Worm (Caenorhabditis elegans) whole organism, L1 larva: Measurements from ENCODE around the gene rskd-1.

ENCODE experiments used
- aly-2 ChIP-seq: fragments of 150-350 bp; optimal IDR thresholded peaks from 2 replicates; lab custom pipeline; 2014; ENCODE audit warnings: missing biosample characterization, missing genetic modification characterization
- ama-1 ChIP-seq: fragments of 150-350 bp; optimal IDR thresholded peaks from 2 replicates; lab custom pipeline; 2014
- mef-2 ChIP-seq: fragments of 150-350 bp; optimal IDR thresholded peaks from 2 replicates; lab custom pipeline; 2014; ENCODE audit warnings: missing biosample characterization, missing genetic modification characterization
- nhr-47 ChIP-seq: sonication (generic microtip); optimal IDR thresholded peaks from 2 replicates; lab custom pipeline; 2016; ENCODE audit warnings: mild to moderate bottlenecking, missing genetic modification characterization, moderate library complexity, missing compliant biosample characterization
- nhr-90 ChIP-seq: sonication (generic microtip); optimal IDR thresholded peaks from 2 replicates; lab custom pipeline; 2016; ENCODE audit warnings: mild to moderate bottlenecking, missing genetic modification characterization, missing compliant biosample characterization; ENCODE audit not compliant: poor library complexity
- tlp-1 ChIP-seq: fragments of 150-350 bp; optimal IDR thresholded peaks from 2 replicates; lab custom pipeline; 2014; ENCODE audit warnings: missing biosample characterization, missing genetic modification characterization

DNA sequence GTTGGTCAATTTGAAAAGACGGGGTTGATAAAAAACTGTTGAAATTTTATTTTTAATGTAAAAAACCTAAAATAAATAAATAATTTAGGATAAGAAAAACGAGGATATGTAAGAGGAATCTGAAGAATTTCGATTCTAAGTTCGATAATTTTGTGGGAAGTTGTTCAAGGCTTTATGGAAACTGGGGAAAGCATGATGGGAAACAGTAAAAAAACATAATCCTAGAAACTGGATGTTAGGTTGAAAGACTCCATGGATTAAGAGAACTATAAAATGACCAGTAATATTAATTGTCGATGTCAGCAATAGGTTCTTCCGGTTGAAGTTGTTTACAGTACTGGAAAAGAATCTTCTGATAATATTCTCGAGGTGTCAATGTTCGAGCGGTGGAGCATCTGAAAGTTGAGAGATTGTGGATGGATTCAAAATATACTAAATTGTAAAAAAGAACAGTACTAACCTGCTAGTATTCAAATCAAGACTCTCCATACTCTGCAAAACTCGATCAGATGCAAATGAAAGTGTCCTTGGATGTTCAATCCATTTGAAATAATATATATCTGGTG, 31.9 kb upstream of the rskd-1 start:
- TF ChIP-seq nhr-90 (tag; lab: Kevin White, UChicago) (no peak), nhr-47 (peak; percentile 1), tlp-1 (tag; lab: Kevin White, UChicago) (no peak), aly-2 (tag; lab: Kevin White, UChicago) (no peak), ama-1 (lab: Kevin White, UChicago) (no peak), mef-2 (tag; lab: Kevin White, UChicago) (no peak)
